Worm (Caenorhabditis elegans): ENCODE results near the gene C03H5.4.
A peak's percentile ranks its signal among the peaks of the same experiment; 100 is the strongest.

Gene C03H5.4

ce11 chrII:347734-348133 is 27.3 kb upstream of the C03H5.4 start, which contains the start of gene D1069.3:
Gene D1069.3, minus strand, starts transcription at chrII:347891.
- no peak for TF ChIP-seq ztf-23 (GFP tag; IDR thresholded peaks at IDR 0.05)
- no peak for TF ChIP-seq cog-1 (tag; optimal IDR thresholded peaks at IDR 0.05)
- TF ChIP-seq klf-2 (GFP tag; conservative IDR thresholded peaks at IDR 0.05) = no peak
- TF ChIP-seq med-1 (GFP tag; optimal IDR thresholded peaks at IDR 0.05; ENCODE audit: insufficient read depth) = no peak
- TF ChIP-seq ref-1 (GFP tag; conservative IDR thresholded peaks at IDR 0.05) = no peak
- 0 out of 2 replicates have a peak, but pooled peaks have one; percentile 0 for TF ChIP-seq T22C8.4 (GFP tag; IDR thresholded peaks at IDR 0.05)
- TF ChIP-seq ztf-29 (GFP tag; IDR thresholded peaks at IDR 0.05) = no peak
- TF ChIP-seq flt-1 (GFP tag; IDR thresholded peaks at IDR 0.05) = no peak

ce11 chrII:349749-350148 is 25.3 kb upstream of the C03H5.4 start:
- TF ChIP-seq ref-1 (GFP tag; conservative IDR thresholded peaks at IDR 0.05) (no peak), tab-1 (GFP tag; IDR thresholded peaks at IDR 0.05) (no peak), ztf-23 (GFP tag; IDR thresholded peaks at IDR 0.05) (no peak), cog-1 (tag; optimal IDR thresholded peaks at IDR 0.05) (no peak), ztf-29 (GFP tag; IDR thresholded peaks at IDR 0.05) (no peak), med-1 (GFP tag; optimal IDR thresholded peaks at IDR 0.05; ENCODE audit: insufficient read depth) (no peak), klf-2 (GFP tag; conservative IDR thresholded peaks at IDR 0.05) (no peak), T22C8.4 (GFP tag; IDR thresholded peaks at IDR 0.05) (no peak), flt-1 (GFP tag; IDR thresholded peaks at IDR 0.05) (no peak)

- TF ChIP-seq ztf-23 (GFP tag; IDR thresholded peaks at IDR 0.05) (no peak), ztf-29 (GFP tag; IDR thresholded peaks at IDR 0.05) (no peak), tab-1 (GFP tag; IDR thresholded peaks at IDR 0.05) (no peak)
Observed at ce11 chrII:354494-354893, 20.6 kb upstream of the C03H5.4 start.

- TF ChIP-seq T22C8.4 (GFP tag; IDR thresholded peaks at IDR 0.05) = no peak
Observed at ce11 chrII:356969-357368, 18.1 kb upstream of the C03H5.4 start, which contains the start of gene dmsr-4. Gene dmsr-4, minus strand, starts transcription at chrII:357069.

ce11 chrII:367455-367854 is 7.6 kb upstream of the C03H5.4 start, which contains the start of gene ptr-3:
Gene ptr-3, minus strand, starts transcription at chrII:367555.
- TF ChIP-seq T22C8.4 (GFP tag; IDR thresholded peaks at IDR 0.05) (no peak), med-1 (GFP tag; optimal IDR thresholded peaks at IDR 0.05; ENCODE audit: insufficient read depth) (no peak), flt-1 (GFP tag; IDR thresholded peaks at IDR 0.05) (no peak), klf-2 (GFP tag; conservative IDR thresholded peaks at IDR 0.05) (no peak), tab-1 (GFP tag; IDR thresholded peaks at IDR 0.05) (no peak), ztf-23 (GFP tag; IDR thresholded peaks at IDR 0.05) (no peak), ref-1 (GFP tag; conservative IDR thresholded peaks at IDR 0.05) (no peak), ztf-29 (GFP tag; IDR thresholded peaks at IDR 0.05) (no peak), cog-1 (tag; optimal IDR thresholded peaks at IDR 0.05) (no peak)

- no peak for TF ChIP-seq med-1 (GFP tag; optimal IDR thresholded peaks at IDR 0.05; ENCODE audit: insufficient read depth)
Observed at ce11 chrII:370394-370793, 4.7 kb upstream of the C03H5.4 start.

ce11 chrII:371549-371948 is 3.5 kb upstream of the C03H5.4 start:
- TF ChIP-seq klf-2 (GFP tag; conservative IDR thresholded peaks at IDR 0.05) (no peak), flt-1 (GFP tag; IDR thresholded peaks at IDR 0.05) (no peak), ztf-29 (GFP tag; IDR thresholded peaks at IDR 0.05) (no peak), cog-1 (tag; optimal IDR thresholded peaks at IDR 0.05) (no peak), T22C8.4 (GFP tag; IDR thresholded peaks at IDR 0.05) (no peak), ztf-23 (GFP tag; IDR thresholded peaks at IDR 0.05) (no peak)

- no peak for TF ChIP-seq cog-1 (tag; optimal IDR thresholded peaks at IDR 0.05)
- TF ChIP-seq ref-1 (GFP tag; conservative IDR thresholded peaks at IDR 0.05) = no peak
- TF ChIP-seq klf-2 (GFP tag; conservative IDR thresholded peaks at IDR 0.05) = no peak
- no peak for TF ChIP-seq T22C8.4 (GFP tag; IDR thresholded peaks at IDR 0.05)
- TF ChIP-seq med-1 (GFP tag; optimal IDR thresholded peaks at IDR 0.05; ENCODE audit: insufficient read depth) = no peak
- no peak for TF ChIP-seq ztf-23 (GFP tag; IDR thresholded peaks at IDR 0.05)
- TF ChIP-seq flt-1 (GFP tag; IDR thresholded peaks at IDR 0.05) = no peak
- no peak for TF ChIP-seq tab-1 (GFP tag; IDR thresholded peaks at IDR 0.05)
- TF ChIP-seq ztf-29 (GFP tag; IDR thresholded peaks at IDR 0.05) = no peak
Observed at ce11 chrII:372235-372634, 2.8 kb upstream of the C03H5.4 start.

- TF ChIP-seq flt-1 (GFP tag; IDR thresholded peaks at IDR 0.05) (no peak), T22C8.4 (GFP tag; IDR thresholded peaks at IDR 0.05) (no peak), ztf-29 (GFP tag; IDR thresholded peaks at IDR 0.05) (no peak), ztf-23 (GFP tag; IDR thresholded peaks at IDR 0.05) (no peak), med-1 (GFP tag; optimal IDR thresholded peaks at IDR 0.05; ENCODE audit: insufficient read depth) (no peak), klf-2 (GFP tag; conservative IDR thresholded peaks at IDR 0.05) (no peak), cog-1 (tag; optimal IDR thresholded peaks at IDR 0.05) (no peak), ref-1 (GFP tag; conservative IDR thresholded peaks at IDR 0.05) (no peak), tab-1 (GFP tag; IDR thresholded peaks at IDR 0.05) (no peak)
Observed at ce11 chrII:378351-378750, 3.3 kb downstream of the C03H5.4 start, which contains the start of gene C03H5.9. Gene C03H5.9, plus strand, starts transcription at chrII:378651.

- TF ChIP-seq med-1 (GFP tag; optimal IDR thresholded peaks at IDR 0.05; ENCODE audit: insufficient read depth) (no peak), ref-1 (GFP tag; conservative IDR thresholded peaks at IDR 0.05) (no peak), cog-1 (tag; optimal IDR thresholded peaks at IDR 0.05) (no peak)
Observed at ce11 chrII:379935-380334, 4.9 kb downstream of the C03H5.4 start, which contains the start of gene C03H5.7. Gene C03H5.7, plus strand, starts transcription at chrII:380235.

- TF ChIP-seq T22C8.4 (GFP tag; IDR thresholded peaks at IDR 0.05) = no peak
- TF ChIP-seq cog-1 (tag; optimal IDR thresholded peaks at IDR 0.05) = no peak
- no peak for TF ChIP-seq flt-1 (GFP tag; IDR thresholded peaks at IDR 0.05)
- no peak for TF ChIP-seq ztf-29 (GFP tag; IDR thresholded peaks at IDR 0.05)
- TF ChIP-seq ztf-23 (GFP tag; IDR thresholded peaks at IDR 0.05) = no peak
- TF ChIP-seq med-1 (GFP tag; optimal IDR thresholded peaks at IDR 0.05; ENCODE audit: insufficient read depth) = no peak
- TF ChIP-seq tab-1 (GFP tag; IDR thresholded peaks at IDR 0.05) = no peak
- TF ChIP-seq klf-2 (GFP tag; conservative IDR thresholded peaks at IDR 0.05) = no peak
- TF ChIP-seq ref-1 (GFP tag; conservative IDR thresholded peaks at IDR 0.05) = no peak
Observed at ce11 chrII:385258-385657, 10.2 kb downstream of the C03H5.4 start, which contains the start of gene C03H5.5. Gene C03H5.5, minus strand, starts transcription at chrII:385358.

Measured in whole organism, midembryonic.